Worm (Caenorhabditis elegans) whole organism, late embryonic: ENCODE measurements around the gene R12H7.4.

ENCODE experiments used
- C08G9.2 ChIP-seq: sonication (generic microtip); optimal IDR thresholded peaks from 2 replicates; lab custom pipeline; 2016; ENCODE audit warnings: mild to moderate bottlenecking, missing genetic modification characterization, moderate library complexity, missing compliant biosample characterization
- F13H6.1 ChIP-seq: sonication (generic microtip); optimal IDR thresholded peaks from 2 replicates; lab custom pipeline; 2016; ENCODE audit warnings: missing genetic modification characterization, missing compliant biosample characterization
- ama-1 ChIP-seq: fragments of 150-350 bp; optimal IDR thresholded peaks from 2 replicates; lab custom pipeline; 2014
- ceh-2 ChIP-seq: sonication (generic microtip); optimal IDR thresholded peaks from 2 replicates; lab custom pipeline; 2016; ENCODE audit warnings: missing genotype, missing genetic modification characterization, missing compliant biosample characterization
- che-1 ChIP-seq: sonication (generic microtip); optimal IDR thresholded peaks from 2 replicates; lab custom pipeline; 2016; ENCODE audit warnings: mild to moderate bottlenecking, missing genetic modification characterization, missing compliant biosample characterization
- fax-1 ChIP-seq: sonication (generic microtip); optimal IDR thresholded peaks from 2 replicates; lab custom pipeline; 2016; ENCODE audit warnings: missing genotype, missing genetic modification characterization, missing compliant biosample characterization
- hlh-6 ChIP-seq: sonication (generic microtip); optimal IDR thresholded peaks from 2 replicates; lab custom pipeline; 2016; ENCODE audit warnings: missing genotype, missing genetic modification characterization, missing compliant biosample characterization
- lin-11 ChIP-seq: fragments of 200-800 bp; sonication (Bioruptor generic); optimal IDR thresholded peaks from 2 replicates; lab custom pipeline; 2018; ENCODE audit warnings: mild to moderate bottlenecking, missing genetic modification characterization, missing compliant biosample characterization
- nhr-11 ChIP-seq: fragments of 150-350 bp; optimal IDR thresholded peaks from 2 replicates; lab custom pipeline; 2014; ENCODE audit warnings: missing biosample characterization, missing genetic modification characterization
- pha-4 ChIP-seq: fragments of 150-350 bp; optimal IDR thresholded peaks from 2 replicates; lab custom pipeline; 2018; ENCODE audit warnings: missing biosample characterization, missing genetic modification reagents, missing genetic modification characterization
- ref-2 ChIP-seq: sonication (generic microtip); optimal IDR thresholded peaks from 2 replicates; lab custom pipeline; 2016; ENCODE audit warnings: missing genetic modification characterization, missing compliant biosample characterization
- sox-4 ChIP-seq: sonication (generic microtip); optimal IDR thresholded peaks from 2 replicates; lab custom pipeline; 2017; ENCODE audit warnings: mild to moderate bottlenecking, missing genetic modification characterization, inconsistent platforms, missing compliant biosample characterization
- ttx-3 ChIP-seq: sonication (generic microtip); optimal IDR thresholded peaks from 2 replicates; lab custom pipeline; 2016; ENCODE audit warnings: missing genetic modification reagents, missing genetic modification characterization, missing compliant biosample characterization
- unc-3 ChIP-seq, 2 experiments: fragments of 200-800 bp in 1 of 2; sonication (Bioruptor generic) in 1 of 2; sonication (generic microtip) in 1 of 2; conservative IDR thresholded peaks in 1 of 2; optimal IDR thresholded peaks in 1 of 2; 2 replicates each; pipeline versions ENCODE4 v1.3.6 to Lab custom; 2016 to 2022; ENCODE audit warnings: missing compliant biosample characterization in 2 of 2, missing genetic modification characterization in 2 of 2, missing genetic modification reagents in 1 of 2

DNA sequence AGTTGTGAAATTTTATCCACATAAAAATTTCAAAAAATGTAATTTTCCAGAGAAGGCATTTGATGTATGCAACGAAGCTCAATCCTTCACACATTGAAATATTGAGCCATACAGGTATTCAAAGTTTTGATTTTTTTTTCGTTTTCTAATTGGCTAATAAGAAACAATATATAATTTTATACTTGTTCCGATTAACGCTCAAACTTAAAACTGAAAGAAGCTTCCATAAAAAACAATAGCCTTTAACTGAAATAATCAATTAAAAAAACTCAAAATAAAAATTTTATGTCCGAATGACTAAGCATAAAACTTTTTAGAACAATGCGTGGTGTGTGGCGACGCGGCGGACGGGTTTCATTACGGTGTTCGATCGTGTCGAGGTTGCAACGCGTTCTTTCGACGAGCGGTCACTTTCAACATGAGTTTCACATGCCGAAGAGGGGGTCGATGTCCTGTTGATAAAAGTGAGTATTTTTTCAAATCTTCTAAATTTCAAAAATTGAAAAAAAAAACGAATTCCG, 35.1 kb downstream of the R12H7.4 start, which contains the start of gene nhr-32:
- TF ChIP-seq C08G9.2 (tag; lab: Kevin White, UChicago) (no peak), ttx-3 (no peak), che-1 (tag; lab: Kevin White, UChicago) (no peak), pha-4 (tag; lab: Kevin White, UChicago) (no peak), nhr-11 (no peak), sox-4 (no peak), ceh-2 (tag; lab: Kevin White, UChicago) (no peak), lin-11 (tag; lab: Kevin White, UChicago) (no peak), ama-1 (no peak), unc-3 (GFP tag; conservative IDR thresholded peaks at IDR 0.05; lab: Robert Waterston, UW) (no peak), unc-3 (tag; optimal IDR thresholded peaks at IDR 0.05; lab: Kevin White, UChicago) (no peak), hlh-6 (tag; lab: Kevin White, UChicago) (no peak), fax-1 (tag; lab: Kevin White, UChicago) (no peak), ref-2 (tag; lab: Kevin White, UChicago) (no peak), F13H6.1 (tag; lab: Kevin White, UChicago) (no peak)
